Fruit fly (Drosophila melanogaster): ENCODE data around the gene CG43059.

Gene CG43059

DNA sequence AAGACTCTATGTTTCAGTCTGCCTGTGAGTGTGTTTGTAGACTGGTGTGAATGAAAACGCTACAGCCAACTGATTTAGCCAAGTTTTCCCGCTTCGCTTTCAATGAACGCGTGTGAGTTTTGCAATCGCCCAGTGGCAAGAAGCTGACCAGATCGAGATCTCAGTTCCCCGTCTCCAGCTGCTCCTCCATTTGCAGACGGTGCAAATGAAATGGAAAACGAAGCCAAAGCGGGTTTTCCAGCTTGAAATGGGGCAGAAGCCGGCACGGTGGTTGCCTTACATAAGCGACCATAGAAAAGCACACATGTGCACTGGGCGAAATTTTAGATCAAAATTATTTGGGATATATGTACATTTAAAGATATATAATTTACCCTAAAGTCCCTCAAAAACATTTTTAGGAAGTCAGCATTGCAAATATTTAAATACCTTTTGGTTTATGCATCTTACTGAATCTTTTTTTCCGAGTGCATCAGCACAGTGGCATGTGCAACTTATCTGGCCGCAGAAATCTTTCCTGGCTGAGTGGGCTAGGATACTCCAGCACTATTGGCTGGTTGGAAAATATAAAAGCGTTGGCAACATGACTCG lies at the start of gene CG43059:
TSS of gene CG43059 (minus strand) at position 51 of the 591 bp plus-strand sequence.
- TF ChIP-seq dl (GFP tag; optimal IDR thresholded peaks at IDR 0.05; ENCODE audit: insufficient read depth in 1 of 2, partially characterized antibody in 2 of 2) (no peak), Dif (GFP tag; optimal IDR thresholded peaks at IDR 0.05; ENCODE audit: partially characterized antibody) (no peak), Hr83 (GFP tag; optimal IDR thresholded peaks at IDR 0.05; ENCODE audit: poor library complexity, severe bottlenecking) (no peak), dsf (GFP tag; optimal IDR thresholded peaks at IDR 0.05; ENCODE audit: borderline replicate concordance) (no peak), HLH106 (tag; optimal IDR thresholded peaks at IDR 0.05) (no peak), Myc (optimal IDR thresholded peaks at IDR 0.05) (no peak), Rel (GFP tag; optimal IDR thresholded peaks at IDR 0.05) (no peak), Rel (tag; optimal IDR thresholded peaks at IDR 0.05) (no peak), woc (GFP tag; optimal IDR thresholded peaks at IDR 0.05) (no peak), jim (GFP tag; optimal IDR thresholded peaks at IDR 0.05) (no peak), CG9705 (GFP tag; optimal IDR thresholded peaks at IDR 0.05) (no peak), GATAd (GFP tag; optimal IDR thresholded peaks at IDR 0.05) (no peak), h (GFP tag; optimal IDR thresholded peaks at IDR 0.05) (no peak), N (GFP tag; optimal IDR thresholded peaks at IDR 0.05) (no peak), foxo (GFP tag; optimal IDR thresholded peaks at IDR 0.05) (no peak), fru (GFP tag; optimal IDR thresholded peaks at IDR 0.05) (no peak), lola (GFP tag; optimal IDR thresholded peaks at IDR 0.05) (no peak), Sp1 (GFP tag; optimal IDR thresholded peaks at IDR 0.05) (no peak), psq (GFP tag; optimal IDR thresholded peaks at IDR 0.05) (no peak), Hr78 (GFP tag; optimal IDR thresholded peaks at IDR 0.05) (no peak), Dfd (GFP tag; optimal IDR thresholded peaks at IDR 0.05) (no peak)

DNA sequence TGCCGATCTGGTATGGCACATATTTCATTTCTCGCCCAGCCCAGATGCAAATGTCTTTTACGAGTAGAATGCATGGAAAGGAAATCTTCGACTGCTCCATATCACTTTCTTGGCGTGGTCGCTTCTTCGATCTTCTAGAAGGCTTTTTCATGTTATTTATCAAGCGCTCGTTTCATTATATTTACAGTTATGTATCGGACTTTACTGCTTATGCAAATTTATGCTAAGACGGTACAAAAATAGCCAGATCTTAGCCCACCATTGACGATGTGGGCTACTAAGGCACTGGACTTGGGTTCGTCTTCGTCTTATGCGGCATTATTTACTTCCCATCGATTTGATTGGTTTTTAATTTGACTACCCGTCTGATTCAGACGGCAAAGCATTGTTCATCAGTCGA lies 44.5 kb upstream of the CG43059 start:
- TF ChIP-seq rgr (GFP tag; optimal IDR thresholded peaks at IDR 0.05), result no peak
- no peak for TF ChIP-seq GATAd (GFP tag; optimal IDR thresholded peaks at IDR 0.05)
- no peak for TF ChIP-seq Mio (GFP tag; optimal IDR thresholded peaks at IDR 0.05)
- no peak for TF ChIP-seq Dif (GFP tag; optimal IDR thresholded peaks at IDR 0.05; ENCODE audit: partially characterized antibody)
- no peak for TF ChIP-seq Vsx2 (GFP tag; optimal IDR thresholded peaks at IDR 0.05; ENCODE audit: partially characterized antibody)
- TF ChIP-seq jim (GFP tag; optimal IDR thresholded peaks at IDR 0.05), result no peak
- no peak for TF ChIP-seq foxo (GFP tag; optimal IDR thresholded peaks at IDR 0.05)
- TF ChIP-seq Hr83 (GFP tag; optimal IDR thresholded peaks at IDR 0.05; ENCODE audit: poor library complexity, severe bottlenecking), result no peak
- TF ChIP-seq Sp1 (GFP tag; optimal IDR thresholded peaks at IDR 0.05), result no peak
- TF ChIP-seq lola (GFP tag; optimal IDR thresholded peaks at IDR 0.05), result no peak
- TF ChIP-seq CG9705 (GFP tag; optimal IDR thresholded peaks at IDR 0.05), result no peak
- no peak for TF ChIP-seq pan (optimal IDR thresholded peaks at IDR 0.05)

DNA sequence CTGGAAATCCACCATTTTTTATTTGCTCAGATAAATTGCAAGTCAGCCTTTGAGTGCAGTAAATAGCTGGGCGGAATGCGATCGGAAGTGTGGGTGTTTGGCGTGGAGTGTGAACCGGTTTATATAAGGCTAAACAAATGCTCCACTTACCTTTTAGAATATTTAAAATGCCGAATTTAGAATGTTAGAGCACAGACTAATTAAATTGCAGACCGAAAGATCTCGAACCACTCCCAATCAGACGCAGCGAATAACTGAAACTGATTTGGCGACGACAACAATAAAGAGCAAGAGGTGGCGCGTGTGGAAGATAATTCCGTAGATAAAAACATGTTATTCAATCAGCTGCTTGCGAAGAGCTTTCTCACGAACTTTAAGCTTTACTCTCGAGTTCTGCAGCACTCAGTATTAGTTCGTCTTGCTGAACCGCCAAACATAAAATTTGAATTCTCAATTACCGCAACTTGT lies 41.9 kb upstream of the CG43059 start, which contains the start of gene Idh:
TSS of gene Idh (minus strand) at position 264 of the 468 bp plus-strand sequence.
- peak; percentile 87 for TF ChIP-seq h (GFP tag; optimal IDR thresholded peaks at IDR 0.05)
- TF ChIP-seq fru (GFP tag; optimal IDR thresholded peaks at IDR 0.05), result peak; percentile 65
- TF ChIP-seq Jra (GFP tag; optimal IDR thresholded peaks at IDR 0.05), result peak; percentile 76
- TF ChIP-seq br (GFP tag; optimal IDR thresholded peaks at IDR 0.05), result peak; percentile 25
- peak in 1 of 2 experiments; percentile 35 for TF ChIP-seq foxo (GFP tag; optimal IDR thresholded peaks at IDR 0.05)
- peak; percentile 19 for TF ChIP-seq CrebA (GFP tag; optimal IDR thresholded peaks at IDR 0.05; ENCODE audit: borderline replicate concordance)
- peak; percentile 17 for TF ChIP-seq HLH106 (tag; optimal IDR thresholded peaks at IDR 0.05)
- TF ChIP-seq dmrt93B (GFP tag; optimal IDR thresholded peaks at IDR 0.05), result no peak
- TF ChIP-seq dl (GFP tag; optimal IDR thresholded peaks at IDR 0.05; ENCODE audit: insufficient read depth in 1 of 2, partially characterized antibody in 2 of 2), result peak in 1 of 2 experiments; percentile 31
- TF ChIP-seq psq (GFP tag; optimal IDR thresholded peaks at IDR 0.05), result peak; percentile 66
- no peak for TF ChIP-seq Mio (GFP tag; optimal IDR thresholded peaks at IDR 0.05)
- TF ChIP-seq sv (GFP tag; optimal IDR thresholded peaks at IDR 0.05), result no peak
- TF ChIP-seq Hr83 (GFP tag; optimal IDR thresholded peaks at IDR 0.05; ENCODE audit: poor library complexity, severe bottlenecking), result peak; percentile 72
- no peak for TF ChIP-seq sage (GFP tag; optimal IDR thresholded peaks at IDR 0.05)
- TF ChIP-seq Dfd (GFP tag; optimal IDR thresholded peaks at IDR 0.05), result no peak
- peak; percentile 61 for TF ChIP-seq Hnf4 (GFP tag; optimal IDR thresholded peaks at IDR 0.05)
- TF ChIP-seq lola (GFP tag; optimal IDR thresholded peaks at IDR 0.05), result no peak
- TF ChIP-seq OdsH (GFP tag; optimal IDR thresholded peaks at IDR 0.05), result peak; percentile 29
- TF ChIP-seq Vsx2 (GFP tag; optimal IDR thresholded peaks at IDR 0.05; ENCODE audit: partially characterized antibody), result peak; percentile 92
- TF ChIP-seq Sp1 (GFP tag; optimal IDR thresholded peaks at IDR 0.05), result peak; percentile 60
- no peak for TF ChIP-seq Rel (GFP tag; optimal IDR thresholded peaks at IDR 0.05)
- peak; percentile 22 for TF ChIP-seq Rel (tag; optimal IDR thresholded peaks at IDR 0.05)
- TF ChIP-seq Dif (GFP tag; optimal IDR thresholded peaks at IDR 0.05; ENCODE audit: partially characterized antibody), result peak; percentile 86
- TF ChIP-seq jim (GFP tag; optimal IDR thresholded peaks at IDR 0.05), result peak; percentile 46
- no peak for TF ChIP-seq usp (GFP tag; optimal IDR thresholded peaks at IDR 0.05)
- TF ChIP-seq Hr78 (GFP tag; optimal IDR thresholded peaks at IDR 0.05), result no peak

Measured in whole organism, wandering third instar larva.